Worm (Caenorhabditis elegans) whole organism, mixed stage, embryonic: ENCODE measurements around the gene mop-25.1.

Source experiments
- M03D4.4 ChIP-seq: sonication (generic microtip); optimal IDR thresholded peaks from 2 replicates; lab custom pipeline; 2017; ENCODE audit warnings: mild to moderate bottlenecking, missing genetic modification characterization, missing compliant biosample characterization
- blmp-1 ChIP-seq: fragments of 150-350 bp; optimal IDR thresholded peaks from 2 replicates; lab custom pipeline; 2014; ENCODE audit warnings: missing biosample characterization, missing genetic modification characterization
- ceh-39 ChIP-seq: fragments of 150-350 bp; optimal IDR thresholded peaks from 2 replicates; lab custom pipeline; 2014; ENCODE audit warnings: missing biosample characterization, missing genetic modification characterization
- ceh-43 ChIP-seq: fragments of 200-800 bp; sonication (Bioruptor generic); optimal IDR thresholded peaks from 2 replicates; lab custom pipeline; 2018; ENCODE audit warnings: mild to moderate bottlenecking, missing genetic modification characterization, moderate library complexity, missing compliant biosample characterization
- ceh-83 ChIP-seq: fragments of 200-800 bp; sonication (Bioruptor generic); optimal IDR thresholded peaks from 2 replicates; lab custom pipeline; 2018; ENCODE audit warnings: mild to moderate bottlenecking, missing genetic modification characterization, missing compliant biosample characterization
- ces-1 ChIP-seq: fragments of 150-350 bp; optimal IDR thresholded peaks from 2 replicates; lab custom pipeline; 2014; ENCODE audit warnings: missing biosample characterization, missing genetic modification reagents, missing genetic modification characterization
- drap-1 ChIP-seq: fragments of 200-800 bp; sonication (Bioruptor generic); optimal IDR thresholded peaks from 3 replicates; lab custom pipeline; 2018; ENCODE audit warnings: mild to moderate bottlenecking, missing genetic modification characterization, missing compliant biosample characterization
- elt-1 ChIP-seq: sonication (generic microtip); optimal IDR thresholded peaks from 2 replicates; lab custom pipeline; 2017; ENCODE audit warnings: missing genetic modification characterization, mild to moderate bottlenecking, missing compliant biosample characterization, antibody characterized with exemption, moderate library complexity, borderline replicate concordance; ENCODE audit not compliant: insufficient read depth
- elt-3 ChIP-seq: fragments of 150-350 bp; optimal IDR thresholded peaks from 2 replicates; lab custom pipeline; 2014; ENCODE audit warnings: missing biosample characterization, missing genetic modification characterization
- flh-1 ChIP-seq: fragments of 200-800 bp; sonication (Bioruptor generic); optimal IDR thresholded peaks from 2 replicates; lab custom pipeline; 2018; ENCODE audit warnings: mild to moderate bottlenecking, missing genetic modification characterization, moderate library complexity, missing compliant biosample characterization
- ham-2 ChIP-seq: fragments of 200-800 bp; sonication (Bioruptor generic); optimal IDR thresholded peaks from 2 replicates; lab custom pipeline; 2018; ENCODE audit warnings: mild to moderate bottlenecking, missing genetic modification characterization, missing compliant biosample characterization
- hlh-1 ChIP-seq: fragments of 150-350 bp; optimal IDR thresholded peaks from 2 replicates; lab custom pipeline; 2014; ENCODE audit warnings: missing biosample characterization, missing genetic modification reagents, missing genetic modification characterization
- lin-13 ChIP-seq: fragments of 150-350 bp; optimal IDR thresholded peaks from 2 replicates; lab custom pipeline; 2014; ENCODE audit warnings: missing biosample characterization, missing genetic modification characterization
- lin-32 ChIP-seq: fragments of 200-800 bp; sonication (Bioruptor generic); optimal IDR thresholded peaks from 2 replicates; lab custom pipeline; 2018; ENCODE audit warnings: mild to moderate bottlenecking, missing genetic modification characterization, missing compliant biosample characterization
- lsy-2 ChIP-seq: fragments of 150-350 bp; optimal IDR thresholded peaks from 2 replicates; lab custom pipeline; 2014; ENCODE audit warnings: missing biosample characterization, missing genetic modification characterization
- mep-1 ChIP-seq: fragments of 150-350 bp; optimal IDR thresholded peaks from 2 replicates; lab custom pipeline; 2017; ENCODE audit warnings: missing biosample characterization, missing genetic modification reagents, missing genetic modification characterization, inconsistent platforms
- mls-2 ChIP-seq: sonication (generic microtip); optimal IDR thresholded peaks from 2 replicates; lab custom pipeline; 2016; ENCODE audit warnings: mild to moderate bottlenecking, missing genetic modification characterization, moderate library complexity, missing compliant biosample characterization
- nhr-2 ChIP-seq: fragments of 150-350 bp; optimal IDR thresholded peaks from 2 replicates; lab custom pipeline; 2014; ENCODE audit warnings: missing biosample characterization, missing genetic modification characterization
- nhr-237 ChIP-seq: fragments of 150-350 bp; optimal IDR thresholded peaks from 2 replicates; lab custom pipeline; 2014; ENCODE audit warnings: missing biosample characterization, missing genetic modification characterization
- nhr-28 ChIP-seq: fragments of 150-350 bp; optimal IDR thresholded peaks from 2 replicates; lab custom pipeline; 2014; ENCODE audit warnings: missing biosample characterization, missing genetic modification characterization
- nhr-76 ChIP-seq: sonication (generic microtip); optimal IDR thresholded peaks from 2 replicates; lab custom pipeline; 2017; ENCODE audit warnings: missing biosample characterization, missing genetic modification characterization
- pha-4 ChIP-seq: fragments of 150-350 bp; optimal IDR thresholded peaks from 2 replicates; lab custom pipeline; 2018; ENCODE audit warnings: missing biosample characterization, missing genetic modification reagents, missing genetic modification characterization
- snpc-4 ChIP-seq: fragments of 150-350 bp; optimal IDR thresholded peaks from 2 replicates; lab custom pipeline; 2014; ENCODE audit warnings: missing biosample characterization, missing genetic modification characterization
- sptf-1 ChIP-seq: sonication (generic microtip); optimal IDR thresholded peaks from 2 replicates; lab custom pipeline; 2017; ENCODE audit warnings: mild to moderate bottlenecking, missing genetic modification characterization, moderate library complexity, missing compliant biosample characterization
- tbx-8 ChIP-seq: fragments of 200-800 bp; sonication (Bioruptor generic); optimal IDR thresholded peaks from 2 replicates; lab custom pipeline; 2018; ENCODE audit warnings: mild to moderate bottlenecking, missing genetic modification characterization, moderate library complexity, missing compliant biosample characterization
- unc-39 ChIP-seq: fragments of 150-350 bp; optimal IDR thresholded peaks from 2 replicates; lab custom pipeline; 2014; ENCODE audit warnings: missing biosample characterization, missing genetic modification characterization
- unc-62 ChIP-seq: fragments of 150-350 bp; optimal IDR thresholded peaks from 2 replicates; lab custom pipeline; 2014; ENCODE audit warnings: missing biosample characterization, missing genetic modification reagents, missing genetic modification characterization
- zip-8 ChIP-seq: fragments of 150-350 bp; optimal IDR thresholded peaks from 2 replicates; lab custom pipeline; 2014; ENCODE audit warnings: missing biosample characterization, missing genetic modification characterization

Gene mop-25.1

DNA sequence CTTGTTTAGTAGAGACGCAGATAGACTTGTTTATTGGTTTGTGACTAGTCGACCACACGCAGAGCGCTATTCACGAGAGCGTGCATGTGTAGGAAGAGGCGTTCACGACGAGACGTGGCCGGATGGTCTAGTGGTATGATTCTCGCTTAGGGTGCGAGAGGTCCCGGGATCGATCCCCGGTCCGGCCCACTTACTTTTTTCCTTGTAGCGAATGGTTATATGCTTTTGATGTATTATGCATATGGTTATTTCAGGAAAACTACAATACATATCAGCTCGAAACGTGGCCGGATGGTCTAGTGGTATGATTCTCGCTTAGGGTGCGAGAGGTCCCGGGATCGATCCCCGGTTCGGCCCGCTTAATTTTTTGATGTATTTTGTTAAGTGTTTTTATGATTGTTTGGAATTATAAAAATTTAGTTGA lies 42.0 kb upstream of the mop-25.1 start (continued):
- peak; percentile 92 for TF ChIP-seq drap-1 (GFP tag; lab: Kevin White, UChicago)
- no peak for TF ChIP-seq lsy-2
- peak; percentile 83 for TF ChIP-seq ham-2 (GFP tag; lab: Kevin White, UChicago)
- TF ChIP-seq nhr-28 (tag; lab: Kevin White, UChicago): peak; percentile 9
- peak; percentile 7 for TF ChIP-seq ceh-39 (tag; lab: Kevin White, UChicago)
- peak; percentile 91 for TF ChIP-seq M03D4.4 (tag; lab: Kevin White, UChicago)

DNA sequence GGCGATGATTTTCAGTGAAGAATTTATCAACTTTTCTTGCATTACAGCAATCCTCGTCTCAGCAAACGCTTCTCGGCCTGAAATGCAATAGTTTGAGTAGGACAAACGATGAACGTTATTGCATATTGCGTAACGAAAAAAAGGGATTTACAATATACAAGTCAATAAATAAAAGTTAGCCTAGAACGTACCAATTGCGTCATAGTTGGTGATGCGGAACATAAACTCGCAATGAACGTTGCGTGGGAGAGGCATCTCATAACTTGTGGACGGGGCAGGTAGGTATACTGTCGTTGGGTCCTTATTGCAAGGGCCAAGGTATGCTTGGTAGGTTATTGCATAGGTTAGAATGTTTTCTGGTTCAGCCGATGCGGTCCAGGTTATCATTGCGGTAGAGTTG lies 41.2 kb upstream of the mop-25.1 start:
- TF ChIP-seq nhr-2 (tag; lab: Kevin White, UChicago): peak; percentile 83
- TF ChIP-seq ceh-39 (tag; lab: Kevin White, UChicago): no peak
- peak; percentile 98 for TF ChIP-seq zip-8 (tag; lab: Kevin White, UChicago)

DNA sequence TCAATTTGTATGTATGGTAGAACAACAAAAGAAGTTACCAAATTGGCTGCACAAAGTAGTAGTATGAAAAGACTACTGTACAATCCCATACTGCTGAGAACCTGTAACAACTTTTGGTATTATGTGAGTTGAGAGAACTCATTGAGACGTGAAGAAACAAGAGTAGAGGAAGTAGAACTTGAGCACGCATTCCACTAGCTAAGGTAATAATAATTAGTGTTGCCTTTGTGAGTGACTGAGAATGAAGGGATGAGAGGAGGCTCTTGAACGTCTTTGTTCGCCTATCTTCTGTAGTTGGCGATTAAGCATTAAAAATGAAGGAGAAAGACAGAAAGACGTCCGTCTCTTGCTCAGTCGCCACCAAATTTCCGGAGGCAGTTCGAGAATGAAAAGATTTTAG lies 38.5 kb upstream of the mop-25.1 start, which contains the start of gene C16B8.4:
Gene C16B8.4, minus strand, starts transcription at position 101 of the 400 bp plus-strand sequence.
- no peak for TF ChIP-seq mls-2 (tag; lab: Kevin White, UChicago)
- no peak for TF ChIP-seq ceh-83
- TF ChIP-seq ham-2 (GFP tag; lab: Kevin White, UChicago): no peak
- TF ChIP-seq lin-32 (GFP tag; lab: Kevin White, UChicago): no peak
- no peak for TF ChIP-seq ceh-43
- no peak for TF ChIP-seq nhr-237
- no peak for TF ChIP-seq zip-8 (tag; lab: Kevin White, UChicago)
- no peak for TF ChIP-seq flh-1 (GFP tag; lab: Kevin White, UChicago)
- no peak for TF ChIP-seq unc-62
- TF ChIP-seq pha-4 (tag; lab: Kevin White, UChicago): no peak
- TF ChIP-seq mep-1: no peak
- no peak for TF ChIP-seq lin-13 (tag; lab: Kevin White, UChicago)

DNA sequence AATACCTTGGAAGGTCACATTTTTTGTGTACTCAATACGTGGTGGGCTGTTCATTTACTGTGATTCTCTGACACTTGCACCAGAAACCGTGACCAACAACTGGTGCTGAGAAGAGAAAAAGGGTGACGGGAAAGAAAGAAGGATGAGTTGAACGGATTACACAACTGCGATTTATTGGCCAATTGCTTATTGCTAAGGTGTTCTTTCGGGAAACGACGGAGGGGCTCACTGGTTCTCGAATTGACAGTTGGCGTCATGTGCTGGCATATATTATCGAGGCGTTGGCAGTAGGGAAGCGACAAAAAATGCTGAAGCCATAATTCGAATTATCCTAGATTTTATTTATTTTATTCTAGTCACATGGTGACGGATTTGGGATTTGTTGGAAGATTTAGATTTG lies 37.9 kb upstream of the mop-25.1 start:
- TF ChIP-seq nhr-28 (tag; lab: Kevin White, UChicago) (no peak), ceh-43 (no peak), blmp-1 (tag; lab: Kevin White, UChicago) (no peak), elt-1 (tag; lab: Kevin White, UChicago) (no peak), nhr-2 (tag; lab: Kevin White, UChicago) (peak; percentile 39), lin-32 (GFP tag; lab: Kevin White, UChicago) (no peak), hlh-1 (tag; lab: Kevin White, UChicago) (peak; percentile 87)

DNA sequence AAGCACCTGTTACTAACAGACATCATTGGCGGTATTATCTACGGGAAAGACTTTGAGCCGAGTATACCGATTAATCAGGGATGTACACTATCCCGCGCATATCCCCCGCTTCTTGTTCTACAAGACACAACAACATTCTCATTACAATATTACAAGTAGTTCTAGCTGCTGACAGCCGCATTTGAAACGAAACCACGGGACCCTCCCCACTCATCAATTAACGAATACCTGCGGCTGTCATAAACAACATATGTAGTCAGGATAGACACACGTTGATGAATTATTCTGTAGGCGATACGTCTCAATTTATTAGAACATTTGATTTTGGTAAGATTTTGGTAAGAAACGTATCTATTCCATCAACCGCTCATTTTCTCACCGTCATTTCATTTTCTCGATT lies 35.3 kb upstream of the mop-25.1 start:
- peak; percentile 81 for TF ChIP-seq hlh-1 (tag; lab: Kevin White, UChicago)
- no peak for TF ChIP-seq unc-39 (tag; lab: Kevin White, UChicago)
- no peak for TF ChIP-seq flh-1 (GFP tag; lab: Kevin White, UChicago)
- peak; percentile 77 for TF ChIP-seq unc-62
- TF ChIP-seq tbx-8 (GFP tag; lab: Kevin White, UChicago): no peak
- TF ChIP-seq ham-2 (GFP tag; lab: Kevin White, UChicago): no peak

DNA sequence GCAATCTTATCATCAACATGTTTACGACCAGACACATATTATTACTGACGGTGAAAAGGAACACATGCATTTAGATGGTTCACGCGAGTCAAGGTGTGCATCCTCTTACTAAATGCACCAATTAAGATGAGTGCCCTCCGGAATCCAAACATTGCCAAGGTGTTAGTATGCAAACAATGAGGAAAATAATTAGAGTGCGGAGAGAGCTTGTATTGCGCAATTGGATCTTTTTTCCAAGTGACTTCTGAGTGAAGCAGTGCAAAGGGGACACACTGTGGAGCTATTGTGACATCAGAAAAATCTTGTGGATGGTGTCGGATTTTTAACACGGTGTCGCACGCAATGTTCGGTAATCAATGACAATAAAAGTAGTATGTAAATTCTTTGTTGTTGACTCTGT lies 34.7 kb upstream of the mop-25.1 start:
- TF ChIP-seq zip-8 (tag; lab: Kevin White, UChicago): peak; percentile 92
- TF ChIP-seq mls-2 (tag; lab: Kevin White, UChicago): peak; percentile 37
- TF ChIP-seq unc-62: no peak
- no peak for TF ChIP-seq M03D4.4 (tag; lab: Kevin White, UChicago)
- TF ChIP-seq nhr-2 (tag; lab: Kevin White, UChicago): peak; percentile 83

DNA sequence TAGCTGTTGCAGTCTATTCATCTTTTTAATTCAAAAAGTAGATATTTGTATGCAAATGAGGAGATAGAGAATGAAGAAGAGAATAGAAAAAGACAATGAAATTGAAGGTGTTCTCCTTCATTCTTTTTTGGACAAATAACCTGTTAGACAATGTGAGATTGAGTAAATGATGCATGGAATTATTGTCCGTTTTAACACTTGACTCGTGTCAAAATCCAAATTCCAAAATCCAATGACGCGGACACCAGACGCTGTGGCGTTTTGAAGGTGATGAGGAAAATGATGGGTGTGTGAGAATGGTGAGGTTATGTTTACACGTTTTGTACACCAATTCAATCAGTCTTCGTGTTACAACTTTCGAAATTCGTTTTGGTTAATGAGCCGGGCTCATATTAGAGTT lies 32.9 kb upstream of the mop-25.1 start:
- peak; percentile 66 for TF ChIP-seq ces-1 (GFP tag; lab: Kevin White, UChicago)
- no peak for TF ChIP-seq M03D4.4 (tag; lab: Kevin White, UChicago)

DNA sequence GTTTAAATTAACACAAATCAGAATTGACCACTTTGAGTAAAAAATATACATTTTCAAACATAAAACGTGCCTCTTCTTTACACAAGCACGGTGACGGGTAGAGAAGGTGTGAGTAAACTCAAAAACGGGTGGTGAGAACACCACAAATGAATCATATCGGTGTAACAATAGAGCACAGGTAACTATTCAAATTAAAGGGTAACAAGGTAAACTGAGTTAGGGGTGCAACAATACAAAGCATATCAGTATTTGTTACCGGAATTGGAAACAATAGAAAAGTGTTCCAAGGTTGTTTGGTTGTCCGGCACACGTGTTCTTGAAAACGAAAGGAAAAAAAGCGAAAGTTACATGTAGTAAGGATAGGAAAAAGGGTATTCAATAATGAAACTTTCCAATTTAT lies 29.6 kb upstream of the mop-25.1 start:
- TF ChIP-seq M03D4.4 (tag; lab: Kevin White, UChicago) (no peak), mls-2 (tag; lab: Kevin White, UChicago) (no peak), ceh-39 (tag; lab: Kevin White, UChicago) (no peak), nhr-76 (tag; lab: Kevin White, UChicago) (no peak), snpc-4 (tag; lab: Kevin White, UChicago) (no peak), sptf-1 (tag; lab: Kevin White, UChicago) (no peak), elt-3 (tag; lab: Kevin White, UChicago) (no peak), lin-32 (GFP tag; lab: Kevin White, UChicago) (no peak)
